Fruit fly (Drosophila melanogaster) whole organism, embryonic: ENCODE measurements around the gene sea.

Experiments used
- Adf1 ChIP-seq: fragments of 200-800 bp; sonication (Bioruptor generic); IDR thresholded peaks from 2 replicates; pipeline ENCODE4 v1.3.6; 2022; ENCODE audit warnings: missing biosample characterization, missing genetic modification characterization
- Awh ChIP-seq: fragments of 200-800 bp; sonication (Bioruptor generic); IDR thresholded peaks from 2 replicates; pipeline ENCODE4, ENCODE4 v1.3.6; 2022; ENCODE audit warnings: missing biosample characterization, missing genetic modification characterization
- CG1024 ChIP-seq: fragments of 200-800 bp; sonication (Bioruptor generic); IDR thresholded peaks from 2 replicates; pipeline ENCODE4 v1.3.6; 2022; ENCODE audit warnings: missing biosample characterization, missing genetic modification characterization
- CG10366 ChIP-seq: fragments of 200-800 bp; sonication (Bioruptor generic); IDR thresholded peaks from 2 replicates; pipeline ENCODE4 v1.3.6; 2022; ENCODE audit warnings: missing biosample characterization, missing genetic modification characterization
- CG12071 ChIP-seq: fragments of 200-800 bp; sonication (Bioruptor generic); optimal IDR thresholded peaks from 3 replicates; lab custom pipeline; 2018; ENCODE audit warnings: missing biosample characterization, mild to moderate bottlenecking, missing genetic modification characterization
- CG12236 ChIP-seq: fragments of 200-800 bp; sonication (Bioruptor generic); optimal IDR thresholded peaks from 2 replicates; lab custom pipeline; 2016; ENCODE audit warnings: missing biosample characterization, missing genetic modification characterization
- CG1233 ChIP-seq: fragments of 200-800 bp; sonication (Bioruptor generic); optimal IDR thresholded peaks from 4 replicates; lab custom pipeline; 2018; ENCODE audit warnings: missing biosample characterization, mild to moderate bottlenecking, missing genetic modification characterization
- CG17186 ChIP-seq: fragments of 200-800 bp; sonication (Bioruptor generic); optimal IDR thresholded peaks from 3 replicates; lab custom pipeline; 2017; ENCODE audit warnings: missing biosample characterization, missing genetic modification reagents, missing genetic modification characterization
- CG17359 ChIP-seq: fragments of 200-800 bp; sonication (Bioruptor generic); optimal IDR thresholded peaks from 3 replicates; lab custom pipeline; 2018; ENCODE audit warnings: missing biosample characterization, mild to moderate bottlenecking, missing genetic modification characterization, moderate library complexity
- CG17612 ChIP-seq: fragments of 200-800 bp; sonication (Bioruptor generic); IDR thresholded peaks from 2 replicates; pipeline ENCODE4 v1.3.6; 2022; ENCODE audit warnings: missing biosample characterization, missing genetic modification characterization
- CG18599 ChIP-seq: fragments of 200-800 bp; sonication (Bioruptor generic); optimal IDR thresholded peaks from 3 replicates; lab custom pipeline; 2017; ENCODE audit warnings: missing biosample characterization, missing genetic modification characterization, mild to moderate bottlenecking, moderate library complexity, missing genetic modification reagents
- CG3163 ChIP-seq: fragments of 200-800 bp; sonication (Bioruptor generic); optimal IDR thresholded peaks from 3 replicates; lab custom pipeline; 2016; ENCODE audit warnings: missing biosample characterization, missing genetic modification characterization
- CG42726 ChIP-seq: fragments of 200-800 bp; sonication (Bioruptor generic); IDR thresholded peaks from 2 replicates; pipeline ENCODE4 v1.3.6; 2022; ENCODE audit warnings: missing biosample characterization, missing genetic modification characterization; ENCODE audit not compliant: partially characterized antibody
- CG4282 ChIP-seq: fragments of 200-800 bp; sonication (Bioruptor generic); optimal IDR thresholded peaks from 2 replicates; lab custom pipeline; 2016; ENCODE audit warnings: missing biosample characterization, missing genetic modification characterization
- CG4854 ChIP-seq: fragments of 200-800 bp; sonication (Bioruptor generic); optimal IDR thresholded peaks from 2 replicates; lab custom pipeline; 2016; ENCODE audit warnings: missing biosample characterization, missing genetic modification characterization, inconsistent platforms
- CG6854 ChIP-seq: fragments of 200-800 bp; sonication (Bioruptor generic); optimal IDR thresholded peaks from 3 replicates; lab custom pipeline; 2017; ENCODE audit warnings: missing biosample characterization, mild to moderate bottlenecking, missing genetic modification characterization
- CG7987 ChIP-seq: fragments of 200-800 bp; sonication (Bioruptor generic); optimal IDR thresholded peaks from 2 replicates; lab custom pipeline; 2018; ENCODE audit warnings: missing biosample characterization, mild to moderate bottlenecking, missing genetic modification characterization, moderate library complexity
- CG8388 ChIP-seq: fragments of 200-800 bp; sonication (Bioruptor generic); optimal IDR thresholded peaks from 2 replicates; lab custom pipeline; 2019; ENCODE audit warnings: missing biosample characterization, mild to moderate bottlenecking, missing genetic modification characterization, moderate library complexity
- Dbx ChIP-seq: fragments of 200-800 bp; sonication (Bioruptor generic); IDR thresholded peaks from 3 replicates; pipeline ENCODE4 v1.3.6; 2022; ENCODE audit warnings: missing biosample characterization, missing genetic modification characterization
- Drgx ChIP-seq: fragments of 200-800 bp; sonication (Bioruptor generic); IDR thresholded peaks from 2 replicates; pipeline ENCODE4 v1.3.6; 2022; ENCODE audit warnings: missing biosample characterization, missing genetic modification characterization
- H2.0 ChIP-seq: fragments of 200-800 bp; sonication (Bioruptor generic); IDR thresholded peaks from 2 replicates; pipeline ENCODE4 v1.3.6; 2022; ENCODE audit warnings: missing biosample characterization, missing genetic modification characterization
- HLH3B ChIP-seq: fragments of 200-800 bp; sonication (Bioruptor generic); IDR thresholded peaks from 2 replicates; pipeline ENCODE4 v1.3.6; 2022; ENCODE audit warnings: missing biosample characterization, missing genetic modification characterization
- Hr39 ChIP-seq: fragments of >200 bp; optimal IDR thresholded peaks from 2 replicates; lab custom pipeline; 2017
- Lpt ChIP-seq: fragments of >200 bp; optimal IDR thresholded peaks from 2 replicates; lab custom pipeline; 2018; ENCODE audit warnings: missing biosample characterization, missing genetic modification characterization
- MESR4 ChIP-seq: fragments of 200-800 bp; sonication (Bioruptor generic); optimal IDR thresholded peaks from 2 replicates; lab custom pipeline; 2018; ENCODE audit warnings: missing biosample characterization, mild to moderate bottlenecking, missing genetic modification characterization, moderate library complexity
- Myb ChIP-seq: fragments of 200-800 bp; sonication (Bioruptor generic); optimal IDR thresholded peaks from 2 replicates; lab custom pipeline; 2016; ENCODE audit warnings: missing biosample characterization, missing genetic modification characterization
- Oaz ChIP-seq: fragments of 200-800 bp; sonication (Bioruptor generic); IDR thresholded peaks from 2 replicates; pipeline ENCODE4 v1.3.6; 2022; ENCODE audit warnings: missing biosample characterization, missing genetic modification characterization
- Optix ChIP-seq: fragments of 200-800 bp; sonication (Bioruptor generic); IDR thresholded peaks from 3 replicates; pipeline ENCODE4 v1.3.6; 2022; ENCODE audit warnings: missing biosample characterization, missing genetic modification characterization
- Side ChIP-seq: fragments of 200-800 bp; sonication (Bioruptor generic); optimal IDR thresholded peaks from 2 replicates; lab custom pipeline; 2016; ENCODE audit warnings: missing biosample characterization, missing genetic modification characterization
- ase ChIP-seq: fragments of 200-800 bp; sonication (Bioruptor generic); IDR thresholded peaks from 3 replicates; pipeline ENCODE4 v1.3.6; 2022; ENCODE audit warnings: missing biosample characterization, missing genetic modification characterization
- cas ChIP-seq: fragments of 200-800 bp; sonication (Bioruptor generic); IDR thresholded peaks from 2 replicates; pipeline ENCODE4 v1.3.6; 2022; ENCODE audit warnings: missing biosample characterization, missing genetic modification characterization
- caup ChIP-seq: fragments of 200-800 bp; sonication (Bioruptor generic); optimal IDR thresholded peaks from 3 replicates; lab custom pipeline; 2017; ENCODE audit warnings: missing biosample characterization, mild to moderate bottlenecking, missing genetic modification characterization, moderate library complexity; ENCODE audit not compliant: severe bottlenecking
- cg ChIP-seq: fragments of 200-800 bp; sonication (Bioruptor generic); optimal IDR thresholded peaks from 3 replicates; lab custom pipeline; 2019; ENCODE audit warnings: missing biosample characterization, mild to moderate bottlenecking, missing genetic modification characterization, moderate library complexity
- corto ChIP-seq: fragments of 200-800 bp; sonication (Bioruptor generic); optimal IDR thresholded peaks from 2 replicates; lab custom pipeline; 2016; ENCODE audit warnings: missing biosample characterization, mild to moderate bottlenecking, missing genetic modification characterization, moderate library complexity
- crol ChIP-seq: fragments of 200-800 bp; sonication (Bioruptor generic); IDR thresholded peaks from 2 replicates; pipeline ENCODE4 v1.3.6; 2022; ENCODE audit warnings: missing biosample characterization, missing genetic modification characterization
- knrl ChIP-seq: fragments of 200-800 bp; sonication (Bioruptor generic); IDR thresholded peaks from 3 replicates; pipeline ENCODE4 v1.3.6; 2022; ENCODE audit warnings: missing biosample characterization, missing genetic modification characterization; ENCODE audit not compliant: partially characterized antibody
- lbe ChIP-seq: fragments of 200-800 bp; sonication (Bioruptor generic); optimal IDR thresholded peaks from 2 replicates; lab custom pipeline; 2016; ENCODE audit warnings: missing biosample characterization, mild to moderate bottlenecking, missing genetic modification characterization
- lov ChIP-seq, 2 experiments: fragments of 200-800 bp in 1 of 2; fragments of >200 bp in 1 of 2; sonication (Bioruptor generic) in 1 of 2; IDR thresholded peaks in 1 of 2; optimal IDR thresholded peaks in 1 of 2; 2 replicates in 1 of 2; 3 replicates in 1 of 2; pipeline versions ENCODE4 v1.3.6 to Lab custom; 2017 to 2022; ENCODE audit warnings: missing biosample characterization in 1 of 2, missing genetic modification characterization in 1 of 2
- nom ChIP-seq: fragments of 200-800 bp; sonication (Bioruptor generic); optimal IDR thresholded peaks from 2 replicates; lab custom pipeline; 2017; ENCODE audit warnings: missing biosample characterization, missing genetic modification characterization, mild to moderate bottlenecking, moderate library complexity, missing genetic modification reagents
- pan ChIP-seq, 4 experiments: fragments of >200 bp in 3 of 4; fragments of 200-800 bp in 1 of 4; sonication (Bioruptor generic) in 1 of 4; optimal IDR thresholded peaks in 3 of 4; IDR thresholded peaks in 1 of 4; 2 replicates each; pipeline versions ENCODE4 v1.3.6 to Lab custom; 2017 to 2022; ENCODE audit warnings: missing biosample characterization in 2 of 4, missing genetic modification characterization in 2 of 4, mixed read lengths in 1 of 4
- schlank ChIP-seq: fragments of 200-800 bp; sonication (Bioruptor generic); optimal IDR thresholded peaks from 2 replicates; lab custom pipeline; 2018; ENCODE audit warnings: missing biosample characterization, mild to moderate bottlenecking, missing genetic modification characterization
- sens ChIP-seq: fragments of 200-800 bp; sonication (Bioruptor generic); peaks from one replicate; lab custom pipeline; 2016; ENCODE audit warnings: missing biosample characterization, missing genetic modification characterization
- slbo ChIP-seq: fragments of 200-800 bp; sonication (Bioruptor generic); IDR thresholded peaks from 2 replicates; pipeline ENCODE4 v1.3.6; 2022; ENCODE audit warnings: missing biosample characterization, missing genetic modification characterization
- slou ChIP-seq: fragments of 200-800 bp; sonication (Bioruptor generic); optimal IDR thresholded peaks from 3 replicates; lab custom pipeline; 2016; ENCODE audit warnings: missing biosample characterization, missing genetic modification characterization

sea gene

dm6 chr3R:11614507-11614906 is 47.7 kb upstream of the sea start:
- TF ChIP-seq lbe (GFP tag; lab: Kevin White, UChicago) = peak; percentile 26
- peak; percentile 54; the same call in 1 of the 2 replicates for TF ChIP-seq Drgx (GFP tag; lab: Robert Waterston, UW)
- no peak for TF ChIP-seq CG12071
- TF ChIP-seq, all 482 proteins: peak for 2

DNA sequence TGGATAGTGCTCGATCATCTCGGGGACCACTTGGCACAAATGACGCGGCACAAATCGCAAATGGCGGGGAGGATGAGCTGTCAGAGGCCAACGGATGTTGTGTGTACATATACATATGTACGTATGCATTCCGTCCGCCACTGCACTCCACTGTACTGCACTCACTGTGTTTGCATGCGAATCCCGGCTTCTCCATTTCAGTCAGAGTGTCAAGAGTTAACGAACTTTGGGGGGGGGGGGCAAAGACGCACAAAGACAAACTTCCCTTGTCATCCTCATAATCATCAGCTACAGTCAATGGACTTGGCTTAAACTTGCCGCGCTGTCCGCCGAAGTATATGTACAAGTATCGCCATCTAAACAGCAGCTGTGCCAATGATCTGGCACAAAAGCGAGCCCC is 47.3 kb upstream of the sea start:
- 0 out of 3 replicates have a peak, but pooled peaks have one; percentile 6 for TF ChIP-seq ase (GFP tag; lab: Robert Waterston, UW)
- peak; percentile 25 for TF ChIP-seq sens (GFP tag; lab: Kevin White, UChicago)
- TF ChIP-seq crol (GFP tag; lab: Robert Waterston, UW) = 0 out of 2 replicates have a peak, but pooled peaks have one; percentile 15
- TF ChIP-seq caup (GFP tag; lab: Kevin White, UChicago) = no peak

DNA sequence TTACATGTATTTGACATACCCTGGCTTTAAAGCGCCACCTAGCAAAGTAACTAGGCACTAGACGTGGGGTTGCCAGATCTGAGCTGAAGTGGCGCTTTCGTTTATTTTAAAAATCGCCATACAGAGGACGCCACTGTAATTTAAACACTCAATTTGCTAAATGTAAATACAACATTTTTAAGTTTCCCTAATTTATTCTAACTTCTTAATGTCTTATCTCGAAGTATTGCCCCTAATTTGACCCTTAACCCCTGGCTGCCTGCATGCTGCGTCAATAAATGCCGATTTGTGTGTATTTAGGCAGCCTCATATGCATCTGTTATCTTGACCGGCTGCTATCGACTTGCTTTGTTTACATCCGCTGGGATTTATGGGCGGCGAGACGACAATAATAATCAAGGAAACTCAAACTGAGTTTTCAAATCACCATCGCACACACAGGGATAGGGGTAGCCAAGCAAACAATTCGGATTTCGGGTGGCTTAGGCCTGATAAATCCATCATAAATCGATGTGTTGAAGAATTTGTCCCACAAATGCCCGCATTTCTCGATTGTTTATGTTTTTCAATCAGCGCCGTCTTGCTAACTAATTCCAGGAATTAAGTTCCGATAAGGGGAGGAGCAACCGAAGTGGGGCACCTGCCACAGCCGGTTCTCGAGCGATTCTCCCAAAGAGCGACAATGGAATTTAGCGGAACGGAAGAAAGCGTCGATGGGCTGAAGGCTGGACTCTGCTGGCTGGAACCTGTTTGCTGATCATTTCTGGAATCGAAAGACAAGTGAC is 46.6 kb upstream of the sea start:
- TF ChIP-seq Hr39 (lab: Kevin White, UChicago) = no peak
- TF ChIP-seq cas (GFP tag; lab: Robert Waterston, UW) = peak; percentile 42; the same call in 1 of the 2 replicates
- peak; percentile 65 for TF ChIP-seq CG4854
- TF ChIP-seq knrl (GFP tag; lab: Robert Waterston, UW) = peak; percentile 65; the same call in 1 of the 3 replicates
- no peak for TF ChIP-seq CG6854 (GFP tag; lab: Kevin White, UChicago)
- TF ChIP-seq Lpt (GFP tag; lab: Kevin White, UChicago) = no peak
- TF ChIP-seq CG1024 (GFP tag; lab: Robert Waterston, UW) = peak; percentile 51; the same call in 1 of the 2 replicates
- peak; percentile 82 for TF ChIP-seq Myb (GFP tag; lab: Kevin White, UChicago)
- peak; percentile 85 for TF ChIP-seq CG42726
- TF ChIP-seq lbe (GFP tag; lab: Kevin White, UChicago) = no peak
- no peak for TF ChIP-seq MESR4
- TF ChIP-seq Oaz (GFP tag; lab: Robert Waterston, UW) = no peak
- 0 out of 2 replicates have a peak, but pooled peaks have one; percentile 25 for TF ChIP-seq H2.0 (GFP tag; lab: Robert Waterston, UW)
- peak; percentile 44 for TF ChIP-seq CG3163 (GFP tag; lab: Kevin White, UChicago)
- no peak for TF ChIP-seq CG18599 (GFP tag; lab: Kevin White, UChicago)
- peak; percentile 14 for TF ChIP-seq Side
- TF ChIP-seq slou (GFP tag; lab: Kevin White, UChicago) = peak; percentile 61
- peak; percentile 66 for TF ChIP-seq CG10366
- TF ChIP-seq schlank (tag; lab: Kevin White, UChicago) = no peak
- no peak for TF ChIP-seq corto (GFP tag; lab: Kevin White, UChicago)
- TF ChIP-seq HLH3B (GFP tag; lab: Robert Waterston, UW) = peak; percentile 65
- TF ChIP-seq pan (optimal IDR thresholded peaks at IDR 0.05; lab: Kevin White, UChicago) = no peak
- TF ChIP-seq pan (GFP tag; optimal IDR thresholded peaks at IDR 0.05 in 1 of 2, IDR thresholded peaks at IDR 0.05 in 1 of 2) = peak in 1 of 2 experiments; percentile 57
- 0 out of 3 replicates have a peak, but pooled peaks have one; percentile 36 for TF ChIP-seq Optix (GFP tag; lab: Robert Waterston, UW)
- no peak for TF ChIP-seq nom (GFP tag; lab: Kevin White, UChicago)
- TF ChIP-seq CG7987 = peak; percentile 48
- peak; percentile 41 for TF ChIP-seq CG17359
- TF ChIP-seq CG8388 = no peak
- no peak for TF ChIP-seq CG17186
- TF ChIP-seq CG17612 (GFP tag; lab: Robert Waterston, UW) = no peak
- peak; percentile 90 for TF ChIP-seq slbo (GFP tag; lab: Robert Waterston, UW)
- peak; percentile 24; the same call in 1 of the 2 replicates for TF ChIP-seq Awh (GFP tag; lab: Robert Waterston, UW)
- TF ChIP-seq CG4282 (GFP tag; lab: Kevin White, UChicago) = peak; percentile 7
- no peak for TF ChIP-seq cg (GFP tag; lab: Kevin White, UChicago)
- peak; percentile 79 for TF ChIP-seq Dbx (GFP tag; lab: Robert Waterston, UW)
- no peak for TF ChIP-seq CG12236 (GFP tag; lab: Kevin White, UChicago)
- TF ChIP-seq Adf1 (GFP tag; lab: Robert Waterston, UW) = no peak
- no peak for TF ChIP-seq lov (optimal IDR thresholded peaks at IDR 0.05; lab: Kevin White, UChicago)
- peak; percentile 72; the same call in 1 of the 3 replicates for TF ChIP-seq lov (GFP tag; IDR thresholded peaks at IDR 0.05; lab: Robert Waterston, UW)
- peak; percentile 44 for TF ChIP-seq CG1233
